Worm (Caenorhabditis elegans) whole organism, L1 larva: ENCODE results near the gene F48E3.9.

Experiments used
- C04F5.9 ChIP-seq: sonication (generic microtip); optimal IDR thresholded peaks from 2 replicates; lab custom pipeline; 2016; ENCODE audit warnings: missing genetic modification characterization, missing compliant biosample characterization
- C34B4.2 ChIP-seq: sonication (generic microtip); optimal IDR thresholded peaks from 2 replicates; lab custom pipeline; 2017; ENCODE audit warnings: mild to moderate bottlenecking, missing genetic modification characterization, missing compliant biosample characterization
- F16B12.6 ChIP-seq: fragments of 150-350 bp; optimal IDR thresholded peaks from 2 replicates; lab custom pipeline; 2014; ENCODE audit warnings: missing biosample characterization, missing genetic modification characterization
- aha-1 ChIP-seq: fragments of 150-350 bp; optimal IDR thresholded peaks from 2 replicates; lab custom pipeline; 2014; ENCODE audit warnings: missing biosample characterization, missing genetic modification characterization
- alr-1 ChIP-seq: fragments of 200-800 bp; sonication (Bioruptor generic); optimal IDR thresholded peaks from 2 replicates; lab custom pipeline; 2018; ENCODE audit warnings: borderline replicate concordance, mild to moderate bottlenecking, missing genetic modification characterization, missing compliant biosample characterization
- ama-1 ChIP-seq: fragments of 150-350 bp; optimal IDR thresholded peaks from 2 replicates; lab custom pipeline; 2014
- ceh-63 ChIP-seq: fragments of 200-800 bp; sonication (Bioruptor generic); optimal IDR thresholded peaks from 2 replicates; lab custom pipeline; 2018; ENCODE audit warnings: mild to moderate bottlenecking, missing genetic modification characterization, missing compliant biosample characterization
- ceh-8 ChIP-seq: fragments of 200-800 bp; sonication (Bioruptor generic); optimal IDR thresholded peaks from 2 replicates; lab custom pipeline; 2018; ENCODE audit warnings: mild to moderate bottlenecking, missing genetic modification characterization, moderate library complexity, missing compliant biosample characterization
- dsc-1 ChIP-seq: sonication (generic microtip); optimal IDR thresholded peaks from 2 replicates; lab custom pipeline; 2016; ENCODE audit warnings: mild to moderate bottlenecking, missing genetic modification characterization, missing compliant biosample characterization
- efl-3 ChIP-seq: fragments of 200-800 bp; sonication (Bioruptor generic); optimal IDR thresholded peaks from 2 replicates; lab custom pipeline; 2018; ENCODE audit warnings: mild to moderate bottlenecking, missing genetic modification characterization, missing compliant biosample characterization
- egl-13 ChIP-seq: sonication (generic microtip); optimal IDR thresholded peaks from 2 replicates; lab custom pipeline; 2016; ENCODE audit warnings: missing genotype, missing genetic modification reagents, missing genetic modification characterization, missing compliant biosample characterization
- egl-27 ChIP-seq, 2 experiments: fragments of 150-350 bp in 1 of 2; sonication (generic microtip); optimal IDR thresholded peaks; 3 replicates each; lab custom pipeline; 2017 to 2018; ENCODE audit warnings: missing biosample characterization in 2 of 2, missing genetic modification characterization in 2 of 2, missing genetic modification reagents in 2 of 2
- elt-2 ChIP-seq: sonication (generic microtip); optimal IDR thresholded peaks from 2 replicates; lab custom pipeline; 2016; ENCODE audit warnings: missing genetic modification characterization, mild to moderate bottlenecking, inconsistent platforms, missing compliant biosample characterization, missing genetic modification reagents
- elt-3 ChIP-seq, 6 experiments: fragments of 150-350 bp in 1 of 6; sonication (generic microtip); optimal IDR thresholded peaks; 2 replicates each; lab custom pipeline; 2017 to 2018; ENCODE audit warnings: missing biosample characterization in 6 of 6, missing genetic modification characterization in 6 of 6, inconsistent platforms in 1 of 6
- ets-5 ChIP-seq: fragments of 200-800 bp; sonication (Bioruptor generic); IDR thresholded peaks from 2 replicates; pipeline ENCODE4 v1.3.6; 2022; ENCODE audit warnings: missing genetic modification characterization, missing compliant biosample characterization
- fkh-8 ChIP-seq: sonication (generic microtip); optimal IDR thresholded peaks from 2 replicates; lab custom pipeline; 2016; ENCODE audit warnings: mild to moderate bottlenecking, missing genetic modification characterization, missing compliant biosample characterization
- fos-1 ChIP-seq: fragments of 150-350 bp; optimal IDR thresholded peaks from 2 replicates; lab custom pipeline; 2014; ENCODE audit warnings: missing biosample characterization, missing genetic modification characterization
- grh-1 ChIP-seq: fragments of 200-800 bp; sonication (Bioruptor generic); IDR thresholded peaks from 2 replicates; pipeline ENCODE4 v1.3.6; 2022; ENCODE audit warnings: missing genetic modification reagents, missing genetic modification characterization, missing compliant biosample characterization
- hlh-17 ChIP-seq: fragments of 200-800 bp; sonication (Bioruptor generic); optimal IDR thresholded peaks from 2 replicates; lab custom pipeline; 2018; ENCODE audit warnings: missing genetic modification characterization, mild to moderate bottlenecking, missing compliant biosample characterization, moderate library complexity, borderline replicate concordance
- hlh-4 ChIP-seq: sonication (generic microtip); optimal IDR thresholded peaks from 2 replicates; lab custom pipeline; 2016; ENCODE audit warnings: mild to moderate bottlenecking, missing genetic modification characterization, missing compliant biosample characterization
- hpl-2 ChIP-seq: fragments of 150-350 bp; optimal IDR thresholded peaks from 2 replicates; lab custom pipeline; 2014; ENCODE audit warnings: missing biosample characterization, missing genetic modification reagents, missing genetic modification characterization
- isw-1 ChIP-seq: fragments of 200-800 bp; sonication (Bioruptor generic); IDR thresholded peaks from 2 replicates; pipeline ENCODE4 v1.3.6; 2022; ENCODE audit warnings: missing genetic modification characterization, missing compliant biosample characterization
- lin-14 ChIP-seq: fragments of 200-800 bp; sonication (Bioruptor generic); optimal IDR thresholded peaks from 2 replicates; lab custom pipeline; 2018; ENCODE audit warnings: mild to moderate bottlenecking, missing genetic modification characterization, moderate library complexity, missing compliant biosample characterization
- lin-35 ChIP-seq, 2 experiments: fragments of 150-350 bp; optimal IDR thresholded peaks; 2 replicates each; lab custom pipeline; 2014; ENCODE audit warnings: missing biosample characterization in 2 of 2, missing genetic modification characterization in 2 of 2, missing genetic modification reagents in 2 of 2
- lin-39 ChIP-seq: fragments of 150-350 bp; optimal IDR thresholded peaks from 2 replicates; lab custom pipeline; 2014; ENCODE audit warnings: missing biosample characterization, missing genetic modification reagents, missing genetic modification characterization
- lir-3 ChIP-seq: sonication (generic microtip); optimal IDR thresholded peaks from 2 replicates; lab custom pipeline; 2016; ENCODE audit warnings: mild to moderate bottlenecking, missing genetic modification characterization, moderate library complexity, missing compliant biosample characterization; ENCODE audit not compliant: poor library complexity
- mab-9 ChIP-seq: fragments of 200-800 bp; sonication (Bioruptor generic); IDR thresholded peaks from 2 replicates; pipeline ENCODE4 v1.3.6; 2022; ENCODE audit warnings: missing genetic modification reagents, missing genetic modification characterization, missing compliant biosample characterization
- mdl-1 ChIP-seq, 2 experiments: fragments of 150-350 bp; optimal IDR thresholded peaks; 2 replicates each; lab custom pipeline; 2014 to 2017; ENCODE audit warnings: missing biosample characterization in 2 of 2, missing genetic modification characterization in 2 of 2, inconsistent platforms in 1 of 2
- mep-1 ChIP-seq: fragments of 150-350 bp; optimal IDR thresholded peaks from 2 replicates; lab custom pipeline; 2014; ENCODE audit warnings: missing biosample characterization, missing genetic modification characterization
- nhr-11 ChIP-seq: fragments of 150-350 bp; optimal IDR thresholded peaks from 2 replicates; lab custom pipeline; 2014; ENCODE audit warnings: missing biosample characterization, missing genetic modification characterization
- nhr-12 ChIP-seq: sonication (generic microtip); optimal IDR thresholded peaks from 2 replicates; lab custom pipeline; 2017; ENCODE audit warnings: missing biosample characterization, missing genetic modification characterization
- nhr-20 ChIP-seq: sonication (generic microtip); optimal IDR thresholded peaks from 2 replicates; lab custom pipeline; 2016; ENCODE audit warnings: mild to moderate bottlenecking, missing genetic modification characterization, missing compliant biosample characterization
- nhr-237 ChIP-seq: fragments of 150-350 bp; optimal IDR thresholded peaks from 2 replicates; lab custom pipeline; 2014; ENCODE audit warnings: missing biosample characterization, missing genetic modification characterization
- nhr-71 ChIP-seq: sonication (generic microtip); optimal IDR thresholded peaks from 2 replicates; lab custom pipeline; 2016; ENCODE audit warnings: mild to moderate bottlenecking, missing genetic modification characterization, moderate library complexity, missing compliant biosample characterization
- nhr-76 ChIP-seq: sonication (generic microtip); optimal IDR thresholded peaks from 2 replicates; lab custom pipeline; 2017; ENCODE audit warnings: missing biosample characterization, missing genetic modification characterization
- nhr-84 ChIP-seq: sonication (generic microtip); optimal IDR thresholded peaks from 2 replicates; lab custom pipeline; 2017; ENCODE audit warnings: missing biosample characterization, missing genetic modification characterization
- nhr-85 ChIP-seq: sonication (generic microtip); peaks from one replicate; lab custom pipeline; 2016; ENCODE audit warnings: missing genetic modification characterization, inconsistent platforms, missing compliant biosample characterization
- pax-3 ChIP-seq: fragments of 200-800 bp; sonication (Bioruptor generic); optimal IDR thresholded peaks from 2 replicates; lab custom pipeline; 2018; ENCODE audit warnings: mild to moderate bottlenecking, missing genetic modification characterization, moderate library complexity, missing compliant biosample characterization
- rnt-1 ChIP-seq: sonication (generic microtip); optimal IDR thresholded peaks from 2 replicates; lab custom pipeline; 2016; ENCODE audit warnings: mild to moderate bottlenecking, missing genetic modification characterization, moderate library complexity, missing compliant biosample characterization
- snu-23 ChIP-seq: sonication (generic microtip); optimal IDR thresholded peaks from 2 replicates; lab custom pipeline; 2016; ENCODE audit warnings: missing genetic modification characterization, missing compliant biosample characterization
- sox-4 ChIP-seq: sonication (generic microtip); optimal IDR thresholded peaks from 2 replicates; lab custom pipeline; 2016; ENCODE audit warnings: missing genetic modification characterization, missing compliant biosample characterization
- sptf-1 ChIP-seq: fragments of 150-350 bp; optimal IDR thresholded peaks from 2 replicates; lab custom pipeline; 2014; ENCODE audit warnings: missing biosample characterization, missing genetic modification characterization
- sup-37 ChIP-seq: fragments of 200-800 bp; sonication (Bioruptor generic); optimal IDR thresholded peaks from 2 replicates; lab custom pipeline; 2018; ENCODE audit warnings: mild to moderate bottlenecking, missing genetic modification characterization, missing compliant biosample characterization
- swsn-7 ChIP-seq: sonication (generic microtip); optimal IDR thresholded peaks from 2 replicates; lab custom pipeline; 2016; ENCODE audit warnings: missing genetic modification characterization, missing compliant biosample characterization
- tbx-2 ChIP-seq: sonication (generic microtip); optimal IDR thresholded peaks from 2 replicates; lab custom pipeline; 2016; ENCODE audit warnings: missing genetic modification characterization, missing compliant biosample characterization
- tlp-1 ChIP-seq: fragments of 150-350 bp; optimal IDR thresholded peaks from 2 replicates; lab custom pipeline; 2014; ENCODE audit warnings: missing biosample characterization, missing genetic modification characterization
- unc-130 ChIP-seq: fragments of 150-350 bp; optimal IDR thresholded peaks from 2 replicates; lab custom pipeline; 2017; ENCODE audit warnings: missing biosample characterization, missing genetic modification characterization, inconsistent platforms
- xbp-1 ChIP-seq: sonication (generic microtip); optimal IDR thresholded peaks from 2 replicates; lab custom pipeline; 2016; ENCODE audit warnings: missing genetic modification characterization, missing compliant biosample characterization
- zag-1 ChIP-seq: fragments of 150-350 bp; optimal IDR thresholded peaks from 2 replicates; lab custom pipeline; 2014; ENCODE audit warnings: missing biosample characterization, missing genetic modification characterization
- zip-4 ChIP-seq: fragments of 200-800 bp; sonication (Bioruptor generic); optimal IDR thresholded peaks from 2 replicates; lab custom pipeline; 2018; ENCODE audit warnings: mild to moderate bottlenecking, missing genetic modification characterization, moderate library complexity, missing compliant biosample characterization

F48E3.9 gene

ce11 chrX:7437949-7438348, 42.9 kb upstream of the F48E3.9 start, which contains the start of gene C01C10.2:
C01C10.2 (minus strand) TSS chrX:7438118.
- TF ChIP-seq hlh-4 (tag; lab: Kevin White, UChicago) (no peak), nhr-11 (no peak), ama-1 (no peak), fos-1 (tag; lab: Kevin White, UChicago) (no peak), elt-3 (tag; optimal IDR thresholded peaks at IDR 0.05; lab: Kevin White, UChicago) (peak in 1 of 6 experiments; percentile 40), unc-130 (tag; lab: Kevin White, UChicago) (no peak), alr-1 (tag; lab: Kevin White, UChicago) (no peak), grh-1 (GFP tag; lab: Robert Waterston, UW) (peak; percentile 83), aha-1 (no peak), nhr-76 (tag; lab: Kevin White, UChicago) (no peak), zag-1 (no peak), swsn-7 (tag; lab: Kevin White, UChicago) (no peak), snu-23 (peak; percentile 4), nhr-20 (tag; lab: Kevin White, UChicago) (peak; percentile 13), lir-3 (tag; lab: Kevin White, UChicago) (no peak), tbx-2 (tag; lab: Kevin White, UChicago) (no peak), isw-1 (GFP tag; lab: Robert Waterston, UW) (no peak), nhr-85 (peak; percentile 87), hlh-17 (no peak), ceh-63 (GFP tag; lab: Kevin White, UChicago) (no peak), lin-39 (tag; lab: Kevin White, UChicago) (no peak), elt-2 (no peak), C04F5.9 (tag; lab: Kevin White, UChicago) (no peak), lin-35 (GFP tag; optimal IDR thresholded peaks at IDR 0.05; lab: Kevin White, UChicago) (no peak), rnt-1 (tag; lab: Kevin White, UChicago) (no peak), mdl-1 (tag; optimal IDR thresholded peaks at IDR 0.05; lab: Kevin White, UChicago) (no peak), mep-1 (no peak), nhr-12 (tag; lab: Kevin White, UChicago) (no peak), mab-9 (GFP tag; lab: Robert Waterston, UW) (no peak), fkh-8 (tag; lab: Kevin White, UChicago) (no peak), nhr-71 (tag; lab: Kevin White, UChicago) (peak; percentile 29), dsc-1 (tag; lab: Kevin White, UChicago) (no peak), C34B4.2 (no peak), hpl-2 (GFP tag; lab: Kevin White, UChicago) (no peak), sptf-1 (tag; lab: Kevin White, UChicago) (no peak), efl-3 (GFP tag; lab: Kevin White, UChicago) (no peak), F16B12.6 (tag; lab: Kevin White, UChicago) (no peak), lin-14 (GFP tag; lab: Kevin White, UChicago) (peak; percentile 65), sox-4 (tag; lab: Kevin White, UChicago) (no peak), zip-4 (GFP tag; lab: Kevin White, UChicago) (no peak), nhr-84 (tag; lab: Kevin White, UChicago) (no peak), egl-13 (tag; lab: Kevin White, UChicago) (no peak)

DNA sequence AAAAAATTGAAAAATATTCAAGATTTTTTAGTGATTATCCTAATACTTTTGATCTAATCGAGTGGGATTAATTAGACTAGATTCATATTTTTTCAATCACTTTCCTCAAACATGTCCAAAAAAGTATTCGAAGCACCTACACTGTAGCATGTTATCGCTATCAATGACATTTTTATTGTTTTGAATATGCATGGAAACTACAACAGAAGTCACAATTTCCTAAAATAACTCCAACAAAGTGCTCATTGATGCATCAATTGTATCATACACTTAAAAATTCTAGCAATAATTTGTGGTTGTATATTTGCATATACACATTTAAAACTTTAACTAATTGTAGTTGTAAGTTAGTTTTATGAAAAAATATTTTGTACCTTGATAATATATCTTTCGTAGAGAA, 40.8 kb upstream of the F48E3.9 start:
- TF ChIP-seq ceh-8 (no peak), nhr-237 (tag; lab: Kevin White, UChicago) (no peak), tlp-1 (tag; lab: Kevin White, UChicago) (no peak), mab-9 (GFP tag; lab: Robert Waterston, UW) (no peak), xbp-1 (tag; lab: Kevin White, UChicago) (no peak), pax-3 (no peak), ets-5 (no peak), nhr-20 (tag; lab: Kevin White, UChicago) (no peak), sup-37 (no peak), alr-1 (tag; lab: Kevin White, UChicago) (no peak), egl-27 (tag; optimal IDR thresholded peaks at IDR 0.05; lab: Kevin White, UChicago) (no peak), lin-14 (GFP tag; lab: Kevin White, UChicago) (no peak)
